Worm (Caenorhabditis elegans) whole organism, L4 larva: ENCODE data around the gene srlf-32.

Experiments used
- D1046.2 ChIP-seq: fragments of 200-800 bp; sonication (Bioruptor generic); IDR thresholded peaks from 2 replicates; pipeline ENCODE4 v1.3.6; 2022; ENCODE audit warnings: missing genetic modification characterization, missing compliant biosample characterization
- F49E8.2 ChIP-seq: sonication (generic microtip); optimal IDR thresholded peaks from 2 replicates; lab custom pipeline; 2016; ENCODE audit warnings: missing compliant biosample characterization, mild to moderate bottlenecking, missing genetic modification characterization, borderline replicate concordance
- R02D3.7 ChIP-seq: fragments of 150-350 bp; sonication (generic microtip); optimal IDR thresholded peaks from 3 replicates; lab custom pipeline; 2014; ENCODE audit warnings: missing biosample characterization, missing genetic modification characterization
- T20F7.1 ChIP-seq: fragments of 200-800 bp; sonication (Bioruptor generic); optimal IDR thresholded peaks from 2 replicates; lab custom pipeline; 2018; ENCODE audit warnings: mild to moderate bottlenecking, missing genetic modification characterization, missing compliant biosample characterization
- T26A8.4 ChIP-seq: fragments of 200-800 bp; sonication (Bioruptor generic); IDR thresholded peaks from 2 replicates; pipeline ENCODE4 v1.3.6; 2022; ENCODE audit warnings: missing genetic modification characterization, missing compliant biosample characterization
- aha-1 ChIP-seq: fragments of 150-350 bp; peaks from one replicate; lab custom pipeline; 2014; ENCODE audit warnings: missing biosample characterization, missing genetic modification characterization
- ceh-20 ChIP-seq: fragments of 200-800 bp; sonication (Bioruptor generic); IDR thresholded peaks from 2 replicates; pipeline ENCODE4 v1.3.6; 2022; ENCODE audit warnings: missing genetic modification reagents, missing genetic modification characterization, missing compliant biosample characterization
- ceh-32 ChIP-seq: sonication (generic microtip); optimal IDR thresholded peaks from 2 replicates; lab custom pipeline; 2016; ENCODE audit warnings: mild to moderate bottlenecking, missing genetic modification characterization, missing compliant biosample characterization; ENCODE audit not compliant: poor library complexity
- ceh-44 ChIP-seq: fragments of 200-800 bp; sonication (Bioruptor generic); IDR thresholded peaks from 2 replicates; pipeline ENCODE4 v1.3.6; 2022; ENCODE audit warnings: missing genetic modification reagents, missing genetic modification characterization, missing compliant biosample characterization
- ceh-82 ChIP-seq: sonication (generic microtip); optimal IDR thresholded peaks from 2 replicates; lab custom pipeline; 2017; ENCODE audit warnings: missing biosample characterization, missing genetic modification characterization
- cey-2 ChIP-seq: sonication (generic microtip); optimal IDR thresholded peaks from 3 replicates; lab custom pipeline; 2017; ENCODE audit warnings: missing genetic modification characterization, mild to moderate bottlenecking, missing compliant biosample characterization, antibody characterized with exemption, borderline replicate concordance; ENCODE audit not compliant: insufficient read depth
- ctbp-1 ChIP-seq: fragments of 200-800 bp; sonication (Bioruptor generic); IDR thresholded peaks from 2 replicates; pipeline ENCODE4 v1.3.6; 2022; ENCODE audit warnings: missing genetic modification reagents, missing genetic modification characterization, missing compliant biosample characterization
- dmd-6 ChIP-seq: fragments of 200-800 bp; sonication (Bioruptor generic); IDR thresholded peaks from 2 replicates; pipeline ENCODE4 v1.3.6; 2022; ENCODE audit warnings: missing genetic modification reagents, missing genetic modification characterization, missing compliant biosample characterization
- dpl-1 ChIP-seq: fragments of 150-350 bp; optimal IDR thresholded peaks from 2 replicates; lab custom pipeline; 2014; ENCODE audit warnings: missing biosample characterization, missing genetic modification reagents, missing genetic modification characterization
- duxl-1 ChIP-seq: sonication (generic microtip); optimal IDR thresholded peaks from 2 replicates; lab custom pipeline; 2016; ENCODE audit warnings: mild to moderate bottlenecking, missing genetic modification characterization, moderate library complexity, missing compliant biosample characterization; ENCODE audit not compliant: poor library complexity
- dve-1 ChIP-seq: sonication (generic microtip); optimal IDR thresholded peaks from 2 replicates; lab custom pipeline; 2017; ENCODE audit warnings: antibody characterized with exemption, mild to moderate bottlenecking, missing genetic modification characterization, missing compliant biosample characterization; ENCODE audit not compliant: insufficient read depth
- egl-27 ChIP-seq: sonication (generic microtip); optimal IDR thresholded peaks from 3 replicates; lab custom pipeline; 2017; ENCODE audit warnings: missing biosample characterization, missing genetic modification reagents, missing genetic modification characterization
- gei-8 ChIP-seq: fragments of 200-800 bp; sonication (Bioruptor generic); optimal IDR thresholded peaks from 2 replicates; lab custom pipeline; 2018; ENCODE audit warnings: mild to moderate bottlenecking, missing genetic modification characterization, missing compliant biosample characterization
- hlh-11 ChIP-seq: fragments of 200-800 bp; sonication (Bioruptor generic); optimal IDR thresholded peaks from 2 replicates; lab custom pipeline; 2018; ENCODE audit warnings: mild to moderate bottlenecking, missing genetic modification characterization, missing compliant biosample characterization
- hlh-30 ChIP-seq: sonication (generic microtip); optimal IDR thresholded peaks from 2 replicates; lab custom pipeline; 2017; ENCODE audit warnings: antibody characterized with exemption, mild to moderate bottlenecking, missing genetic modification characterization, missing compliant biosample characterization; ENCODE audit not compliant: insufficient read depth
- hmg-1.1 ChIP-seq: fragments of 200-800 bp; sonication (Bioruptor generic); IDR thresholded peaks from 2 replicates; pipeline ENCODE4 v1.3.6; 2022; ENCODE audit warnings: missing genetic modification reagents, missing genetic modification characterization, missing compliant biosample characterization
- lin-1 ChIP-seq: fragments of 200-800 bp; sonication (Bioruptor generic); IDR thresholded peaks from 2 replicates; pipeline ENCODE4 v1.3.6; 2022; ENCODE audit warnings: missing genetic modification reagents, missing genetic modification characterization, missing compliant biosample characterization
- lin-13 ChIP-seq: fragments of 150-350 bp; optimal IDR thresholded peaks from 2 replicates; lab custom pipeline; 2014; ENCODE audit warnings: missing biosample characterization, missing genetic modification reagents, missing genetic modification characterization
- madf-5 ChIP-seq, 2 experiments: fragments of 200-800 bp; sonication (Bioruptor generic); IDR thresholded peaks; 2 replicates each; pipeline ENCODE4 v1.3.6; 2022; ENCODE audit warnings: missing compliant biosample characterization in 2 of 2, missing genetic modification characterization in 2 of 2
- mdl-1 ChIP-seq, 2 experiments: fragments of 150-350 bp in 1 of 2; sonication (generic microtip) in 1 of 2; optimal IDR thresholded peaks; 2 replicates each; lab custom pipeline; 2014 to 2017; ENCODE audit warnings: missing biosample characterization in 2 of 2, missing genetic modification characterization in 2 of 2
- mdt-29 ChIP-seq: fragments of 200-800 bp; sonication (Bioruptor generic); IDR thresholded peaks from 2 replicates; pipeline ENCODE4 v1.3.6; 2022; ENCODE audit warnings: missing genetic modification reagents, missing genetic modification characterization, missing compliant biosample characterization
- mep-1 ChIP-seq: fragments of 150-350 bp; sonication (generic microtip); optimal IDR thresholded peaks from 3 replicates; lab custom pipeline; 2014; ENCODE audit warnings: missing biosample characterization, missing genetic modification characterization
- mes-2 ChIP-seq: sonication (generic microtip); optimal IDR thresholded peaks from 2 replicates; lab custom pipeline; 2016; ENCODE audit warnings: missing genotype, mild to moderate bottlenecking, missing genetic modification characterization, missing compliant biosample characterization; ENCODE audit not compliant: poor library complexity, severe bottlenecking
- nhr-10 ChIP-seq: fragments of 150-350 bp; optimal IDR thresholded peaks from 2 replicates; lab custom pipeline; 2014; ENCODE audit warnings: missing biosample characterization, missing genetic modification characterization
- nhr-11 ChIP-seq: fragments of 150-350 bp; optimal IDR thresholded peaks from 2 replicates; lab custom pipeline; 2014; ENCODE audit warnings: missing biosample characterization, missing genetic modification characterization
- nhr-237 ChIP-seq: sonication (generic microtip); optimal IDR thresholded peaks from 2 replicates; lab custom pipeline; 2017; ENCODE audit warnings: missing biosample characterization, missing genetic modification characterization
- nhr-25 ChIP-seq: sonication (generic microtip); optimal IDR thresholded peaks from 2 replicates; lab custom pipeline; 2017; ENCODE audit warnings: missing genetic modification characterization, mild to moderate bottlenecking, missing compliant biosample characterization, antibody characterized with exemption, moderate library complexity, borderline replicate concordance; ENCODE audit not compliant: insufficient read depth
- nhr-28 ChIP-seq: fragments of 150-350 bp; optimal IDR thresholded peaks from 2 replicates; lab custom pipeline; 2014; ENCODE audit warnings: missing biosample characterization, missing genetic modification characterization
- nhr-6 ChIP-seq: fragments of 150-350 bp; optimal IDR thresholded peaks from 2 replicates; lab custom pipeline; 2014; ENCODE audit warnings: missing biosample characterization, missing genetic modification characterization
- nhr-77 ChIP-seq: fragments of 150-350 bp; optimal IDR thresholded peaks from 2 replicates; lab custom pipeline; 2014; ENCODE audit warnings: missing biosample characterization, missing genetic modification characterization
- pha-4 ChIP-seq, 2 experiments: fragments of 150-350 bp in 1 of 2; fragments of 200-800 bp in 1 of 2; sonication (Bioruptor generic) in 1 of 2; IDR thresholded peaks in 1 of 2; optimal IDR thresholded peaks in 1 of 2; 2 replicates each; pipeline versions ENCODE4 v1.3.6 to Lab custom; 2014 to 2022; ENCODE audit warnings: missing genetic modification characterization in 2 of 2, missing genetic modification reagents in 2 of 2, missing biosample characterization in 1 of 2, missing compliant biosample characterization in 1 of 2
- php-3 ChIP-seq: fragments of 200-800 bp; sonication (Bioruptor generic); IDR thresholded peaks from 2 replicates; pipeline ENCODE4 v1.3.6; 2022; ENCODE audit warnings: missing genetic modification reagents, missing genetic modification characterization, missing compliant biosample characterization
- rbr-2 ChIP-seq: sonication (generic microtip); optimal IDR thresholded peaks from 2 replicates; lab custom pipeline; 2016; ENCODE audit warnings: missing genotype, missing genetic modification characterization, missing compliant biosample characterization
- snpc-4 ChIP-seq: fragments of 150-350 bp; optimal IDR thresholded peaks from 2 replicates; lab custom pipeline; 2014; ENCODE audit warnings: missing biosample characterization, missing genetic modification characterization
- spr-3 ChIP-seq: fragments of 200-800 bp; sonication (Bioruptor generic); optimal IDR thresholded peaks from 2 replicates; lab custom pipeline; 2018; ENCODE audit warnings: mild to moderate bottlenecking, missing genetic modification characterization, missing compliant biosample characterization
- unc-130 ChIP-seq: sonication (generic microtip); optimal IDR thresholded peaks from 2 replicates; lab custom pipeline; 2016; ENCODE audit warnings: missing genetic modification reagents, missing genetic modification characterization, missing compliant biosample characterization
- unc-62 ChIP-seq, 3 experiments: fragments of 150-350 bp in 1 of 3; sonication (generic microtip); optimal IDR thresholded peaks in 2 of 3; peaks in 1 of 3; 1 replicate in 1 of 3; 2 replicates in 2 of 3; lab custom pipeline; 2014 to 2017; ENCODE audit warnings: missing biosample characterization in 3 of 3, missing genetic modification characterization in 3 of 3, missing genetic modification reagents in 3 of 3, missing genotype in 1 of 3
- zag-1 ChIP-seq: fragments of 150-350 bp; optimal IDR thresholded peaks from 2 replicates; lab custom pipeline; 2014; ENCODE audit warnings: missing biosample characterization, missing genetic modification characterization
- zfp-2 ChIP-seq: sonication (generic microtip); optimal IDR thresholded peaks from 2 replicates; lab custom pipeline; 2016; ENCODE audit warnings: mild to moderate bottlenecking, missing genetic modification characterization, missing compliant biosample characterization
- zip-2 ChIP-seq: fragments of 150-350 bp; optimal IDR thresholded peaks from 2 replicates; lab custom pipeline; 2014; ENCODE audit warnings: missing biosample characterization, missing genetic modification characterization
- ztf-11 ChIP-seq: fragments of 150-350 bp; optimal IDR thresholded peaks from 2 replicates; lab custom pipeline; 2014; ENCODE audit warnings: missing biosample characterization, missing genetic modification characterization

Gene srlf-32

DNA sequence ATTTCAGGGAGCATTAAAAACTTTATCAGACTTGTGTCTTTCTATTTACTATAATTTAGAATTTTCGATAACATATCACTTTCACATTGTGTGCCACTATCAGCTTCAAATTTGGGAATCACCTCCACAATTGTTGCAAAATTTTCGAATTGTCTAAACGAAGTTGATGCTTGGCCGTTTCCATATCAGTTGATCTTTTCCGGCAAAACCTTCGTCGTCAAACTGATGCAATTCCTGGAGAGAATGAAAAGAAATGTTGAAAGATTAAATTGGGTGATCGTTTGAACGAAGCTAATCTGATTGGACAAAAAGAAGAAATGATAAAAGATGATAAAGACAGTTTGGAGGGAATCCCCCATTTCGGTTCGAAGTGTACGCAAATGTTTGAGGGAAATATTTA lies 29.8 kb downstream of the srlf-32 start (continued):
- peak; percentile 76 for TF ChIP-seq spr-3
- TF ChIP-seq snpc-4: no peak
- peak; percentile 34 to 76 for TF ChIP-seq mdl-1 (tag; optimal IDR thresholded peaks at IDR 0.05; lab: Kevin White, UChicago)
- peak; percentile 42; the same call in 1 of the 2 replicates for TF ChIP-seq pha-4 (GFP tag; IDR thresholded peaks at IDR 0.05; lab: Robert Waterston, UW)
- TF ChIP-seq pha-4 (tag; optimal IDR thresholded peaks at IDR 0.05; lab: Kevin White, UChicago): no peak
- peak; percentile 82 for TF ChIP-seq hlh-11 (tag; lab: Kevin White, UChicago)
- TF ChIP-seq cey-2 (tag; lab: Kevin White, UChicago): no peak
- TF ChIP-seq, all 104 proteins: peak for 34

DNA sequence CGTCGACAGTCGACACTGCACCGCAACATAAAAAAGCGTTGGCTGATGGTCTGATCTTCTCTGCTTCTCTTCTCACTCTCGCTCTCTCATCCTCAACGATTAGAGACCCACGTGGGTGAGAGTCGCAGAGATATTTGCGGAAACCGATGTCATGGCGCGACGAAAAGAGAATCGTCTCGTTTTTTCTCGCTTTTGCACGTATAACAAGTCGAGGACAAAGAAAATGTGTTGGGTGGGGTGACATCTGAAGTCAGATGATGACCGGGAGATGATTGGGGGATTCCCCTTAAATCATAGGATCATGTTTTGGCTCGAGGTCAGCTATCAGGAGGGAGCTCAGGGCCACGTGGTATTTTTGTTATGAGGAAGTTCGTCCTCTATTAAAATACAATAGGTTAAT lies 30.6 kb downstream of the srlf-32 start:
- peak; percentile 60; the same call in 1 of the 2 replicates for TF ChIP-seq T26A8.4
- no peak for TF ChIP-seq zip-2 (tag; lab: Kevin White, UChicago)
- TF ChIP-seq nhr-237 (tag; lab: Kevin White, UChicago): peak; percentile 27
- TF ChIP-seq aha-1 (tag; lab: Kevin White, UChicago): peak; percentile 100
- peak; percentile 98 for TF ChIP-seq hlh-11 (tag; lab: Kevin White, UChicago)
- TF ChIP-seq zag-1 (tag; lab: Kevin White, UChicago): no peak
- TF ChIP-seq ctbp-1 (GFP tag; lab: Robert Waterston, UW): peak; percentile 61
- peak; percentile 91 for TF ChIP-seq lin-1 (GFP tag; lab: Robert Waterston, UW)
- TF ChIP-seq nhr-10 (tag; lab: Kevin White, UChicago): peak; percentile 69
- TF ChIP-seq rbr-2 (tag; lab: Kevin White, UChicago): peak; percentile 59
- TF ChIP-seq F49E8.2: no peak
- TF ChIP-seq hmg-1.1: peak; percentile 49; the same call in 1 of the 2 replicates
- no peak for TF ChIP-seq ztf-11 (tag; lab: Kevin White, UChicago)
- TF ChIP-seq lin-13: peak; percentile 25
- TF ChIP-seq mdt-29 (GFP tag; lab: Robert Waterston, UW): peak; percentile 98
- peak in 1 of 2 experiments; percentile 100 for TF ChIP-seq unc-62 (GFP tag; optimal IDR thresholded peaks at IDR 0.05 in 1 of 2; lab: Kevin White, UChicago)
- TF ChIP-seq unc-62 (tag; optimal IDR thresholded peaks at IDR 0.05; lab: Kevin White, UChicago): no peak
- peak; percentile 90 for TF ChIP-seq cey-2 (tag; lab: Kevin White, UChicago)
- TF ChIP-seq D1046.2 (GFP tag; lab: Robert Waterston, UW): peak; percentile 14; the same call in 1 of the 2 replicates
- peak; percentile 91 for TF ChIP-seq ceh-20 (GFP tag; lab: Robert Waterston, UW)
- no peak for TF ChIP-seq ceh-44 (GFP tag; lab: Robert Waterston, UW)
- TF ChIP-seq mep-1: peak; percentile 90
- TF ChIP-seq nhr-6: peak; percentile 49
- no peak for TF ChIP-seq unc-130 (GFP tag; lab: Kevin White, UChicago)
- TF ChIP-seq dve-1: peak; percentile 94
- TF ChIP-seq hlh-30 (tag; lab: Kevin White, UChicago): peak; percentile 98
- TF ChIP-seq mdl-1 (tag; optimal IDR thresholded peaks at IDR 0.05; lab: Kevin White, UChicago): peak; percentile 100
- TF ChIP-seq nhr-25 (tag; lab: Kevin White, UChicago): peak; percentile 80
- TF ChIP-seq gei-8 (GFP tag; lab: Kevin White, UChicago): peak; percentile 93
- TF ChIP-seq T20F7.1 (GFP tag; lab: Kevin White, UChicago): peak; percentile 76
- no peak for TF ChIP-seq snpc-4
- TF ChIP-seq ceh-82 (tag; lab: Kevin White, UChicago): no peak
- TF ChIP-seq zfp-2: peak; percentile 14
- TF ChIP-seq egl-27: no peak
- TF ChIP-seq duxl-1 (tag; lab: Kevin White, UChicago): peak; percentile 48
- TF ChIP-seq nhr-77 (tag; lab: Kevin White, UChicago): peak; percentile 86
- TF ChIP-seq ceh-32 (tag; lab: Kevin White, UChicago): no peak
- peak in 1 of 2 experiments; percentile 61; a peak in 1 of 4 replicates for TF ChIP-seq madf-5 (GFP tag; IDR thresholded peaks at IDR 0.05; lab: Robert Waterston, UW)
- peak; percentile 99 for TF ChIP-seq dmd-6 (GFP tag; lab: Robert Waterston, UW)
- TF ChIP-seq dpl-1 (GFP tag; lab: Kevin White, UChicago): peak; percentile 42
- peak; percentile 92 for TF ChIP-seq nhr-28
- TF ChIP-seq R02D3.7 (tag; lab: Kevin White, UChicago): no peak
- TF ChIP-seq php-3 (GFP tag; lab: Robert Waterston, UW): peak; percentile 65
- peak; percentile 62 for TF ChIP-seq mes-2
- peak; percentile 78 for TF ChIP-seq nhr-11 (tag; lab: Kevin White, UChicago)
